Worm (Caenorhabditis elegans) whole organism, late embryonic: ENCODE data around the gene F58D12.3.

Experiments used
- F13H6.1 ChIP-seq: sonication (generic microtip); optimal IDR thresholded peaks from 2 replicates; lab custom pipeline; 2016; ENCODE audit warnings: missing genetic modification characterization, missing compliant biosample characterization
- K02D7.2 ChIP-seq: sonication (generic microtip); optimal IDR thresholded peaks from 2 replicates; lab custom pipeline; 2017; ENCODE audit warnings: mild to moderate bottlenecking, missing genetic modification characterization, missing compliant biosample characterization
- K09A11.1 ChIP-seq: sonication (generic microtip); optimal IDR thresholded peaks from 2 replicates; lab custom pipeline; 2017; ENCODE audit warnings: antibody characterized with exemption, mild to moderate bottlenecking, missing genetic modification characterization, missing compliant biosample characterization; ENCODE audit not compliant: insufficient read depth
- Y22D7AL.16 ChIP-seq: sonication (generic microtip); optimal IDR thresholded peaks from 2 replicates; lab custom pipeline; 2016; ENCODE audit warnings: missing genetic modification characterization, missing compliant biosample characterization
- ama-1 ChIP-seq: fragments of 150-350 bp; optimal IDR thresholded peaks from 2 replicates; lab custom pipeline; 2014
- ceh-14 ChIP-seq: sonication (generic microtip); optimal IDR thresholded peaks from 2 replicates; lab custom pipeline; 2016; ENCODE audit warnings: missing genotype, missing genetic modification characterization, missing compliant biosample characterization
- ceh-18 ChIP-seq: sonication (generic microtip); optimal IDR thresholded peaks from 2 replicates; lab custom pipeline; 2016; ENCODE audit warnings: missing genetic modification characterization, missing compliant biosample characterization
- ceh-19 ChIP-seq: fragments of 200-800 bp; sonication (Bioruptor generic); optimal IDR thresholded peaks from 2 replicates; lab custom pipeline; 2018; ENCODE audit warnings: mild to moderate bottlenecking, missing genetic modification characterization, missing compliant biosample characterization
- ceh-22 ChIP-seq: sonication (generic microtip); optimal IDR thresholded peaks from 2 replicates; lab custom pipeline; 2017; ENCODE audit warnings: missing biosample characterization, missing genetic modification characterization
- ceh-30 ChIP-seq: fragments of 150-350 bp; optimal IDR thresholded peaks from 2 replicates; lab custom pipeline; 2014; ENCODE audit warnings: missing biosample characterization, missing genetic modification characterization
- ceh-45 ChIP-seq: fragments of 200-800 bp; sonication (Bioruptor generic); IDR thresholded peaks from 2 replicates; pipeline ENCODE4 v1.3.6; 2022; ENCODE audit warnings: missing genetic modification reagents, missing genetic modification characterization, missing compliant biosample characterization
- ceh-48 ChIP-seq: sonication (generic microtip); optimal IDR thresholded peaks from 2 replicates; lab custom pipeline; 2016; ENCODE audit warnings: missing genetic modification characterization, inconsistent platforms, missing compliant biosample characterization
- ceh-6 ChIP-seq: fragments of 200-800 bp; sonication (Bioruptor generic); optimal IDR thresholded peaks from 2 replicates; lab custom pipeline; 2018; ENCODE audit warnings: mild to moderate bottlenecking, missing genetic modification characterization, missing compliant biosample characterization
- ceh-9 ChIP-seq: sonication (generic microtip); optimal IDR thresholded peaks from 2 replicates; lab custom pipeline; 2016; ENCODE audit warnings: mild to moderate bottlenecking, missing genetic modification characterization, inconsistent platforms, missing compliant biosample characterization
- che-1 ChIP-seq: sonication (generic microtip); optimal IDR thresholded peaks from 2 replicates; lab custom pipeline; 2016; ENCODE audit warnings: mild to moderate bottlenecking, missing genetic modification characterization, missing compliant biosample characterization
- elt-4 ChIP-seq: sonication (generic microtip); optimal IDR thresholded peaks from 2 replicates; lab custom pipeline; 2016; ENCODE audit warnings: missing genetic modification characterization, missing compliant biosample characterization
- ets-4 ChIP-seq: sonication (generic microtip); optimal IDR thresholded peaks from 2 replicates; lab custom pipeline; 2016; ENCODE audit warnings: missing genetic modification characterization, missing compliant biosample characterization
- fkh-10 ChIP-seq: fragments of 150-350 bp; optimal IDR thresholded peaks from 2 replicates; lab custom pipeline; 2014; ENCODE audit warnings: missing biosample characterization, missing genetic modification reagents, missing genetic modification characterization
- gmeb-2 ChIP-seq: sonication (generic microtip); optimal IDR thresholded peaks from 2 replicates; lab custom pipeline; 2016; ENCODE audit warnings: missing genetic modification characterization, inconsistent platforms, missing compliant biosample characterization
- hlh-13 ChIP-seq: fragments of 200-800 bp; sonication (Bioruptor generic); optimal IDR thresholded peaks from 2 replicates; lab custom pipeline; 2018; ENCODE audit warnings: mild to moderate bottlenecking, missing genetic modification characterization, missing compliant biosample characterization
- hlh-15 ChIP-seq: sonication (generic microtip); optimal IDR thresholded peaks from 2 replicates; lab custom pipeline; 2016; ENCODE audit warnings: missing genetic modification characterization, missing compliant biosample characterization
- madf-2 ChIP-seq: sonication (generic microtip); optimal IDR thresholded peaks from 2 replicates; lab custom pipeline; 2017; ENCODE audit warnings: missing genetic modification characterization, missing compliant biosample characterization
- mec-3 ChIP-seq: sonication (generic microtip); optimal IDR thresholded peaks from 2 replicates; lab custom pipeline; 2016; ENCODE audit warnings: borderline replicate concordance, missing genetic modification characterization, missing compliant biosample characterization
- nfya-1 ChIP-seq: sonication (generic microtip); optimal IDR thresholded peaks from 2 replicates; lab custom pipeline; 2017; ENCODE audit warnings: missing genetic modification characterization, mild to moderate bottlenecking, missing compliant biosample characterization, antibody characterized with exemption, moderate library complexity
- nhr-232 ChIP-seq: sonication (generic microtip); optimal IDR thresholded peaks from 2 replicates; lab custom pipeline; 2016; ENCODE audit warnings: missing genetic modification characterization, missing compliant biosample characterization
- npax-4 ChIP-seq: sonication (generic microtip); optimal IDR thresholded peaks from 2 replicates; lab custom pipeline; 2016; ENCODE audit warnings: missing genetic modification characterization, missing compliant biosample characterization
- pag-3 ChIP-seq: sonication (generic microtip); optimal IDR thresholded peaks from 2 replicates; lab custom pipeline; 2016; ENCODE audit warnings: missing compliant biosample characterization, missing genetic modification characterization, borderline replicate concordance
- pat-9 ChIP-seq: fragments of 200-800 bp; sonication (Bioruptor generic); optimal IDR thresholded peaks from 2 replicates; lab custom pipeline; 2018; ENCODE audit warnings: mild to moderate bottlenecking, missing genetic modification characterization, moderate library complexity, missing compliant biosample characterization
- pha-2 ChIP-seq: sonication (generic microtip); optimal IDR thresholded peaks from 2 replicates; lab custom pipeline; 2017; ENCODE audit warnings: mild to moderate bottlenecking, missing genetic modification characterization, missing compliant biosample characterization
- pqm-1 ChIP-seq: sonication (generic microtip); optimal IDR thresholded peaks from 2 replicates; lab custom pipeline; 2016; ENCODE audit warnings: missing genetic modification characterization, missing compliant biosample characterization
- ref-2 ChIP-seq: sonication (generic microtip); optimal IDR thresholded peaks from 2 replicates; lab custom pipeline; 2016; ENCODE audit warnings: missing genetic modification characterization, missing compliant biosample characterization
- sdc-2 ChIP-seq: sonication (generic microtip); optimal IDR thresholded peaks from 2 replicates; lab custom pipeline; 2016; ENCODE audit warnings: missing genotype, missing genetic modification characterization, missing compliant biosample characterization
- sox-2 ChIP-seq: fragments of 200-800 bp; sonication (Bioruptor generic); IDR thresholded peaks from 2 replicates; pipeline ENCODE4 v1.3.6; 2022; ENCODE audit warnings: missing genetic modification reagents, missing genetic modification characterization, missing compliant biosample characterization
- syd-9 ChIP-seq: sonication (generic microtip); optimal IDR thresholded peaks from 2 replicates; lab custom pipeline; 2016; ENCODE audit warnings: mild to moderate bottlenecking, missing genetic modification characterization, moderate library complexity, missing compliant biosample characterization
- unc-3 ChIP-seq, 2 experiments: fragments of 200-800 bp in 1 of 2; sonication (Bioruptor generic) in 1 of 2; sonication (generic microtip) in 1 of 2; conservative IDR thresholded peaks in 1 of 2; optimal IDR thresholded peaks in 1 of 2; 2 replicates each; pipeline versions ENCODE4 v1.3.6 to Lab custom; 2016 to 2022; ENCODE audit warnings: missing compliant biosample characterization in 2 of 2, missing genetic modification characterization in 2 of 2, missing genetic modification reagents in 1 of 2
- unc-86 ChIP-seq: sonication (generic microtip); optimal IDR thresholded peaks from 2 replicates; lab custom pipeline; 2016; ENCODE audit warnings: missing genetic modification characterization, missing compliant biosample characterization

Gene F58D12.3

DNA sequence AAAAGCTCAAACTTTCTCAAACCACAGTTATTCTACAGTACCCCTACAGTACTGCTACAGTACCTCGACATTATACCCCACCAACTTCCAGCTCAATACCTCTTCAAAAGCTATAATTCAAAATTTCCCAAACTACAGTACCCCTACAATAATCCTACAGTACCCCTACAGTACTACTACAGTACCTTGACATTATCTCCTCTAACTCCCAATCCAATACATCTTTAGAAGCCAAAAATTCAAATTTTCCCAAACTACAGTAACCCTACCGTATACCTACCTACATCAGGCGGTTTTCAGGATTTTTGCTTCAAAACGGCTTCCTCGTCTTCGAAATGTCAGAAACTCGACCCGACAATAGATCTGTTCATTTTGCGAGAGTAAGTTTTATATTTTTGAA, at the start of gene F58D12.3:
TSS of gene F58D12.3 (plus strand) at position 301 of the 400 bp plus-strand sequence.
- no peak for TF ChIP-seq madf-2 (tag; lab: Kevin White, UChicago)
- no peak for TF ChIP-seq pag-3
- no peak for TF ChIP-seq ref-2 (tag; lab: Kevin White, UChicago)
- no peak for TF ChIP-seq sdc-2 (tag; lab: Kevin White, UChicago)
- TF ChIP-seq che-1 = no peak
- TF ChIP-seq ama-1 (lab: Kevin White, UChicago) = no peak
- TF ChIP-seq pqm-1 = no peak
- TF ChIP-seq, all 69 proteins: peak for 0

DNA sequence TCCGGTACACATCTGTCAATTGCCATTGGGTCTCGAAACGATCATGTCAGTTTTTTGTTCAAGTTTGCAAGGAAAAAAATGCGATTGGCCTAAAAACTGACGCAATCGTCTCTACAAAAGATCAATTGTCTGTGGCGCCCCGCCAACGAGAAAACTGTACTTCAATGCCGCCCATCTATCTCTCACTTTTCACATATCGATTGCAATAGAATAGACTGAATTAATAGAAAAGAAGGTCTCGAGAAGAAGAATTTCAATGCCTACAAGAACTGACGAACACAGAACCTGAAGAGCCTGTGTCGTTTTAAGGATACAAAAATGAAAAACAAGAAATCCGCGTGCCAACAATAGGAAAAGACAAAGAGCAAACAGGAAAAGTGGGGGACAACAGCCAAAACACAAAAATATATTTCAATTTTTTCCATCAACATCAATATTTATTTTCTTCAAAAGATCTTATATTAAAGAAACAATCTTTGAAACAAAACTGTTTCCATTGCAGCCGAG, 49.2 kb upstream of the F58D12.3 start:
- TF ChIP-seq pha-2 (tag; lab: Kevin White, UChicago) (no peak), hlh-15 (tag; lab: Kevin White, UChicago) (no peak), che-1 (no peak), pat-9 (tag; lab: Kevin White, UChicago) (no peak), pag-3 (no peak), elt-4 (tag; lab: Kevin White, UChicago) (no peak), mec-3 (tag; lab: Kevin White, UChicago) (no peak), F13H6.1 (tag; lab: Kevin White, UChicago) (no peak), ceh-6 (GFP tag; lab: Kevin White, UChicago) (no peak), npax-4 (tag; lab: Kevin White, UChicago) (no peak)

DNA sequence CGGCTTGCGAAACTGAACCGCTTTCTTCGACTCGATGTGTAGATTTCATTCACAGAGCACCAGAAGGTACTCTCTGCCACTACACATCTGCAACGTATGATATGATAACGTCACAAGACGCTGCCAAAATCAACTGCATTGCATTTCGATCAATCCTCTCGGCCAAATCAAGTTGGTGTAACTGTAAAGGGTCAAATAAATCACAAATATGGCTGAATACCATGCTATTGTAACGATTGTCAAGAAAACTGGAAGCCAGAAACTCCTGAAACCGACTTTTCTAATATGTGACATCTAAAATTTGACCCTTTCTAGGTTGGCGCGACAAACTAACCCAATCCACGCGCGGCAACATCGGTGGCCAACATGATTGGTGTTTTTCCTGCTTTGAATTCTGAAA, 47.6 kb upstream of the F58D12.3 start:
- TF ChIP-seq pag-3 = no peak
- TF ChIP-seq ets-4 = no peak
- TF ChIP-seq ceh-22 (tag; lab: Kevin White, UChicago) = no peak
- TF ChIP-seq unc-86 (tag; lab: Kevin White, UChicago) = no peak
- no peak for TF ChIP-seq ceh-48 (tag; lab: Kevin White, UChicago)
- TF ChIP-seq K02D7.2 = no peak
- no peak for TF ChIP-seq nfya-1 (tag; lab: Kevin White, UChicago)
- no peak for TF ChIP-seq ceh-14
- no peak for TF ChIP-seq Y22D7AL.16 (tag; lab: Kevin White, UChicago)
- TF ChIP-seq ceh-19 (GFP tag; lab: Kevin White, UChicago) = no peak
- no peak for TF ChIP-seq unc-3 (GFP tag; conservative IDR thresholded peaks at IDR 0.05; lab: Robert Waterston, UW)
- no peak for TF ChIP-seq unc-3 (tag; optimal IDR thresholded peaks at IDR 0.05; lab: Kevin White, UChicago)
- no peak for TF ChIP-seq K09A11.1 (tag; lab: Kevin White, UChicago)
- TF ChIP-seq ceh-9 = no peak
- TF ChIP-seq che-1 = no peak
- TF ChIP-seq ceh-30 (tag; lab: Kevin White, UChicago) = no peak
- no peak for TF ChIP-seq fkh-10 (GFP tag; lab: Kevin White, UChicago)

DNA sequence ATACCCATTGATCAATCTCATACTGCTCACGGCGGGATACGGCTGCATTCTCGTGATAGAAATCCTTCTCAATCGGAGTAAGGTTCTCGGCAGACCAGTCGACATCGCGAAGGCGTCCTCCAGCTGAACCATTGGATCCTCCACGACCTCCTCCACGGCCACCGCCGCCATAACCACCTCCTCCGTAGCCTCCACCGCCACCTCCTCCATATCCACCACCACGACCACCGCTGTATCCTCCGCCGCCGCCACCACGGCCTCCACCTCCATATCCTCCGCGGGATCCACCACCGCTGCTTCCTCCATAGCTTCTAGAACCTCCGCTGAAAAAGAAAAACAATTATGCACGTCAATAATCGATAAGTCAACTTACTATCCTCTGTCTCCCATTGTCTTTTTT, 46.2 kb upstream of the F58D12.3 start:
- TF ChIP-seq ceh-18 = no peak
- no peak for TF ChIP-seq ceh-45 (GFP tag; lab: Robert Waterston, UW)
- no peak for TF ChIP-seq syd-9 (tag; lab: Kevin White, UChicago)
- TF ChIP-seq hlh-13 (GFP tag; lab: Kevin White, UChicago) = no peak
- no peak for TF ChIP-seq nhr-232 (tag; lab: Kevin White, UChicago)
- no peak for TF ChIP-seq gmeb-2
- TF ChIP-seq sox-2 (GFP tag; lab: Robert Waterston, UW) = no peak
- no peak for TF ChIP-seq ama-1 (lab: Kevin White, UChicago)
- TF ChIP-seq fkh-10 (GFP tag; lab: Kevin White, UChicago) = no peak
